Worm (Caenorhabditis elegans) whole organism, midembryonic: Measurements from ENCODE around the gene fipr-4.

ENCODE experiments used
- cog-1 ChIP-seq: sonication (generic microtip); optimal IDR thresholded peaks from 2 replicates; lab custom pipeline; 2016; ENCODE audit warnings: missing genetic modification characterization, missing compliant biosample characterization
- klf-2 ChIP-seq: fragments of 200-800 bp; sonication (Bioruptor generic); conservative IDR thresholded peaks from 2 replicates; pipeline ENCODE4 v1.3.6; 2022; ENCODE audit warnings: missing genetic modification reagents, missing genetic modification characterization, missing compliant biosample characterization
- med-1 ChIP-seq: sonication (generic microtip); optimal IDR thresholded peaks from 2 replicates; lab custom pipeline; 2017; ENCODE audit warnings: missing genetic modification characterization, mild to moderate bottlenecking, missing compliant biosample characterization, antibody characterized with exemption, missing genetic modification reagents; ENCODE audit not compliant: insufficient read depth
- ztf-23 ChIP-seq: fragments of 200-800 bp; sonication (Bioruptor generic); IDR thresholded peaks from 2 replicates; pipeline ENCODE4 v1.3.6; 2022; ENCODE audit warnings: missing genetic modification reagents, missing genetic modification characterization, missing compliant biosample characterization

DNA sequence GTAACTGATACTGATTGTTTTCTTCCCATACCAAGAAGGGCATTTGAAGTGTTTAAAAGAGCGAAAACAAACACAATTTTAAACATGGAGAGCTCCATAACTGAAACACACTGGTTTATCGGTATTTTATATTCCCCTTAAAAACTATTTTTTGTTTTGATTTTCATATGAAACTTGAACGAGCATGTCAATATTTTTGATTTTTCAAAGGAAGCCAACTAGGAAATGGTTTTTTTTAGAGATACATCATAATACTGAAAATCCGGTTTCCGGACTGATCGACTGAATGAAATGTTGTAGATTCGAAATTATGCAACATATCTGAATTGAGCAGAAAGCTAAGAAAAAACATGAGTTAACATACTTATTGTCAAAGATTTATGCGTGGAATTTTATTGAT lies 927 bp downstream of the fipr-4 start, which contains the start of gene ttr-19:
- TF ChIP-seq med-1 (no peak), cog-1 (tag; lab: Kevin White, UChicago) (no peak), ztf-23 (GFP tag; lab: Robert Waterston, UW) (no peak), klf-2 (GFP tag; lab: Robert Waterston, UW) (no peak)
